Fruit fly (Drosophila melanogaster): ENCODE data around the gene CG16713.
A peak's percentile ranks its signal among the peaks of the same experiment; 100 is the strongest.

DNA sequence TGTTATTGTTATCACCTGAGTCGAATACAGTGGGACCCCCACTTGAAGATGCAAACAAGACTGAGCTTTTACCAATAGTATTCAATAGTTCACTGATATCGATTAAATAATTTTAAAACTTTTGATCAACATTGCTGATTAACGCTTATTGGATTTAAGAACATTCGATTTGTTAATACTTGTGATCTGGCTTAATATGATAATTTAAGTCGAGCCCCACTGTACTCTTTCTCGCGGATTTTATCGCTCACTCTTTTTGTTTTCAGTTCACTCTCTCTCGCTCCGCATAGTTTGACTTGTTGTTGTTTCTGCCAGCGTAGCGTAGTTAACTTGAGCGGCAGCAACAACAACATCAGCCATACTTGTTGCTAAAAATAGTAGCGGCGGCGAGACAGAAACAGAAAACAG lies 39.5 kb downstream of the CG16713 start:
- TF ChIP-seq Xrp1 (GFP tag; IDR thresholded peaks at IDR 0.05) (peak; percentile 99), vnd (GFP tag; IDR thresholded peaks at IDR 0.05; ENCODE audit: partially characterized antibody) (no peak), Camta (GFP tag; optimal IDR thresholded peaks at IDR 0.05) (peak; percentile 98), psq (GFP tag; optimal IDR thresholded peaks at IDR 0.05) (peak; percentile 85), Gsc (GFP tag; IDR thresholded peaks at IDR 0.05) (peak; percentile 89; the same call in 1 of the 2 replicates), shn (GFP tag; optimal IDR thresholded peaks at IDR 0.05) (peak; percentile 97), CG15073 (GFP tag; optimal IDR thresholded peaks at IDR 0.05) (peak; percentile 85), CG4820 (GFP tag; optimal IDR thresholded peaks at IDR 0.05) (peak; percentile 98), CG6854 (GFP tag; optimal IDR thresholded peaks at IDR 0.05) (peak; percentile 97), dimm (GFP tag; IDR thresholded peaks at IDR 0.05) (peak; percentile 95), CG12104 (GFP tag; optimal IDR thresholded peaks at IDR 0.05) (peak; percentile 96), CTCF (GFP tag; optimal IDR thresholded peaks at IDR 0.05) (peak; percentile 71), CG34422 (GFP tag; IDR thresholded peaks at IDR 0.05) (peak; percentile 98), CG32532 (GFP tag; IDR thresholded peaks at IDR 0.05) (peak; percentile 99)
